Fruit fly (Drosophila melanogaster): ENCODE data around the gene Sfp84E.

Sfp84E gene

DNA sequence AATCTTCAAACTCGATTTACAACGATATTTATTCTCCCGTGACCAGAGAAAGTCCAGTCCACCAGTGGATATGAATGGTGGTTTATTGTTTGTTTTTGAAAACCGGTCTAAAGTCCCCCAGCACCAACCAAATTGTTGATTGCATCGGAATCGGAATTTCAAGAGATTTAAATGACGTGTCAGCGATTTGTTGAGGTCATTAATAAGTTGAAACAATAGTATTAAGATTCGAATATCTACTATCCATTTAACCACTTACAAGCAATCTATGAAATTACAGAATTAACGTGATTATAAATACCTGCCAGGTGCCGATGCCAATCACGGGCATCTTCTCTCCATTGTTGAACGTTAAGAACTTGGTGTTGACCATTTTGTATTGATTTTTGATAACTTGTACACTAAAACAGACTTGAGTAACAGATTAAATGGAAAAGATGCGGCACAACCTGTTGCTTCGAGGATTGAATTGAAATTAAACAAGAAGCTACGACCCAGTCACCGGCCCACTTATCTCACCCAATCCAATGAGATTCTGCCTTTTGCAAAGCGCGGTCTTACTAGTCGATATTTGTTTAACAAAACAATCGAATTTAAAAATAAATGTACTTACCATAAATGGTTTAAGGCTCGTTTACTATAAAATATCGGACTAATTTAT lies 27.6 kb upstream of the Sfp84E start, which contains the start of gene CG2767 (continued):
- peak; percentile 16 for TF ChIP-seq pros (GFP tag; optimal IDR thresholded peaks at IDR 0.05)
- no peak for TF ChIP-seq CG9817 (tag; optimal IDR thresholded peaks at IDR 0.05)
- TF ChIP-seq insv (GFP tag; optimal IDR thresholded peaks at IDR 0.05), result peak in 1 of 2 experiments; percentile 5
- no peak for TF ChIP-seq CG13775 (GFP tag; optimal IDR thresholded peaks at IDR 0.05)
- peak; percentile 86 for TF ChIP-seq E2f2 (GFP tag; IDR thresholded peaks at IDR 0.05)
- no peak for TF ChIP-seq CG10366 (GFP tag; IDR thresholded peaks at IDR 0.05)
- TF ChIP-seq wor (GFP tag; IDR thresholded peaks at IDR 0.05), result no peak
- TF ChIP-seq seq (GFP tag; IDR thresholded peaks at IDR 0.05), result no peak
- TF ChIP-seq CG34422 (GFP tag; IDR thresholded peaks at IDR 0.05), result peak; percentile 32; the same call in 1 of the 3 replicates
- TF ChIP-seq BEAF-32 (GFP tag; optimal IDR thresholded peaks at IDR 0.05), result peak; percentile 10
- TF ChIP-seq MBD-R2 (GFP tag; IDR thresholded peaks at IDR 0.05), result peak; percentile 51; the same call in 1 of the 2 replicates
- peak in 1 of 2 experiments; percentile 53 for TF ChIP-seq Pdp1 (GFP tag; optimal IDR thresholded peaks at IDR 0.05)
- no peak for TF ChIP-seq hb (GFP tag; IDR thresholded peaks at IDR 0.05; ENCODE audit: partially characterized antibody)
- TF ChIP-seq CG6254 (GFP tag; optimal IDR thresholded peaks at IDR 0.05), result peak; percentile 16
- peak; percentile 15 for TF ChIP-seq CG12659 (GFP tag; optimal IDR thresholded peaks at IDR 0.05)
- no peak for TF ChIP-seq NC2β (GFP tag; optimal IDR thresholded peaks at IDR 0.05)
- peak; percentile 77 for TF ChIP-seq nom (GFP tag; optimal IDR thresholded peaks at IDR 0.05)
- peak; percentile 88 for TF ChIP-seq CG3995 (GFP tag; optimal IDR thresholded peaks at IDR 0.05)
- TF ChIP-seq kah (GFP tag; optimal IDR thresholded peaks at IDR 0.05), result peak; percentile 53
- TF ChIP-seq CG1603 (tag; optimal IDR thresholded peaks at IDR 0.05), result peak; percentile 20
- TF ChIP-seq Nf-YC (tag; optimal IDR thresholded peaks at IDR 0.05), result peak; percentile 78
- TF ChIP-seq CG34376 (GFP tag; optimal IDR thresholded peaks at IDR 0.05), result peak; percentile 8
- 0 out of 2 replicates have a peak, but pooled peaks have one; percentile 10 for TF ChIP-seq bbx (GFP tag; IDR thresholded peaks at IDR 0.05; ENCODE audit: partially characterized antibody)
- TF ChIP-seq amos (GFP tag; IDR thresholded peaks at IDR 0.05; ENCODE audit: partially characterized antibody), result peak; percentile 10; the same call in 1 of the 2 replicates

- TF ChIP-seq Ets65A (GFP tag), result peak; percentile 96
- TF ChIP-seq CG31388 (GFP tag; optimal IDR thresholded peaks at IDR 0.05), result peak; percentile 90
- TF ChIP-seq stwl (tag; optimal IDR thresholded peaks at IDR 0.05), result peak; percentile 90
- peak; percentile 82 for TF ChIP-seq Nf-YB (GFP tag; optimal IDR thresholded peaks at IDR 0.05)
- TF ChIP-seq CG14441 (GFP tag; IDR thresholded peaks at IDR 0.05), result peak; percentile 98
- peak; percentile 96 for TF ChIP-seq Lim3 (GFP tag; IDR thresholded peaks at IDR 0.05)
- TF ChIP-seq esg (GFP tag; conservative IDR thresholded peaks at IDR 0.05), result peak; percentile 98
- peak; percentile 97 for TF ChIP-seq CoRest (tag; optimal IDR thresholded peaks at IDR 0.05)
- peak; percentile 92 for TF ChIP-seq lbe (GFP tag; optimal IDR thresholded peaks at IDR 0.05)
- TF ChIP-seq toy (GFP tag; IDR thresholded peaks at IDR 0.05), result peak; percentile 88
- TF ChIP-seq Elba2 (GFP tag; optimal IDR thresholded peaks at IDR 0.05), result peak; percentile 78
- TF ChIP-seq CG8765 (GFP tag; IDR thresholded peaks at IDR 0.05), result peak; percentile 97
- TF ChIP-seq CG8290 (GFP tag; optimal IDR thresholded peaks at IDR 0.05), result peak; percentile 95
- peak; percentile 42 to 75 for TF ChIP-seq CG8290 (tag; optimal IDR thresholded peaks at IDR 0.05)
- TF ChIP-seq cas (GFP tag; IDR thresholded peaks at IDR 0.05), result peak; percentile 96
- TF ChIP-seq CG11560 (tag; IDR thresholded peaks at IDR 0.05), result peak; percentile 92
- TF ChIP-seq wor (GFP tag; IDR thresholded peaks at IDR 0.05), result peak; percentile 97
- peak; percentile 61 for TF ChIP-seq Mes4 (GFP tag; optimal IDR thresholded peaks at IDR 0.05)
- TF ChIP-seq corto (GFP tag; optimal IDR thresholded peaks at IDR 0.05), result peak; percentile 84
- TF ChIP-seq Chrac-16 (GFP tag; optimal IDR thresholded peaks at IDR 0.05), result peak; percentile 97
- TF ChIP-seq fu2 (GFP tag; optimal IDR thresholded peaks at IDR 0.05), result peak; percentile 52
- peak; percentile 99 for TF ChIP-seq CG9932 (GFP tag; IDR thresholded peaks at IDR 0.05)
- peak; percentile 89 for TF ChIP-seq org-1 (GFP tag; optimal IDR thresholded peaks at IDR 0.05)
- TF ChIP-seq CG6654 (GFP tag; optimal IDR thresholded peaks at IDR 0.05), result peak; percentile 78
- peak; percentile 86 for TF ChIP-seq CG11696 (GFP tag; IDR thresholded peaks at IDR 0.05)
- peak; percentile 88 for TF ChIP-seq MTF-1 (GFP tag; optimal IDR thresholded peaks at IDR 0.05; ENCODE audit: borderline replicate concordance)
Measured at dm6 chr3R:8001074-8001669, 21.1 kb upstream of the Sfp84E start, which contains the start of the genes Kmn2 and CG2698. Gene Kmn2 (minus strand): TSS chr3R:8001309. Gene CG2698 (plus strand): TSS chr3R:8001562.
